Worm (Caenorhabditis elegans) whole organism, mixed stage, embryonic: ENCODE results near the gene parp-2.

Experiments used
- ceh-43 ChIP-seq: fragments of 200-800 bp; sonication (Bioruptor generic); optimal IDR thresholded peaks from 2 replicates; lab custom pipeline; 2018; ENCODE audit warnings: mild to moderate bottlenecking, missing genetic modification characterization, moderate library complexity, missing compliant biosample characterization
- nhr-12 ChIP-seq: fragments of 150-350 bp; optimal IDR thresholded peaks from 2 replicates; lab custom pipeline; 2014; ENCODE audit warnings: missing biosample characterization, missing genetic modification characterization
- snpc-4 ChIP-seq: fragments of 150-350 bp; optimal IDR thresholded peaks from 2 replicates; lab custom pipeline; 2014; ENCODE audit warnings: missing biosample characterization, missing genetic modification characterization

DNA sequence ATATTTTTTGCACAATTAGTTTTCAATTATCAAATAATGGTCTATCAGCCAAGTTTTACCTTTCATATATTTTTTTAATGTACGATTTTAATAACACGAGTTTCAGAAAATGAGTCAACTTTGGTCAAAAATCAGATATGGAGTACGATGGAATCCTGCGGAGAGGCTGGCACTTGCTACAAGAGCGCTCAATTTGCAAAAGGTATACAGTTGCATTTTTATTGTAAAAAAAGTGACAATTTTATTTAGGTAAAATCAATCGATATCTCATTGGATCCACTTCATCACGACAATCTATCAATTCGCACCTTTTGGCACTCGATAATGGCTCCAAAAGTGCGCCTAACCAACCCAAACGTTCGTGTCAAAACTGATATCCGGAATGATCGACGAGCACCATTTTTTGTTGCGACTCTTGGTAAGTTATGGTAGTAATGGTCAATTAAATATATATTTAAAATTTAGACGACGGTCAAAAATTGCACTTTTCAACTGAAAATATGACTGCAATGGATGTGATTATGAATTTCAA lies 4.7 kb downstream of the parp-2 start, which contains the start of gene mrpl-53:
- TF ChIP-seq snpc-4 (no peak), nhr-12 (tag; lab: Kevin White, UChicago) (no peak), ceh-43 (GFP tag; lab: Kevin White, UChicago) (no peak)
